Worm (Caenorhabditis elegans): ENCODE data around the gene C18D11.3.

C18D11.3 gene

DNA sequence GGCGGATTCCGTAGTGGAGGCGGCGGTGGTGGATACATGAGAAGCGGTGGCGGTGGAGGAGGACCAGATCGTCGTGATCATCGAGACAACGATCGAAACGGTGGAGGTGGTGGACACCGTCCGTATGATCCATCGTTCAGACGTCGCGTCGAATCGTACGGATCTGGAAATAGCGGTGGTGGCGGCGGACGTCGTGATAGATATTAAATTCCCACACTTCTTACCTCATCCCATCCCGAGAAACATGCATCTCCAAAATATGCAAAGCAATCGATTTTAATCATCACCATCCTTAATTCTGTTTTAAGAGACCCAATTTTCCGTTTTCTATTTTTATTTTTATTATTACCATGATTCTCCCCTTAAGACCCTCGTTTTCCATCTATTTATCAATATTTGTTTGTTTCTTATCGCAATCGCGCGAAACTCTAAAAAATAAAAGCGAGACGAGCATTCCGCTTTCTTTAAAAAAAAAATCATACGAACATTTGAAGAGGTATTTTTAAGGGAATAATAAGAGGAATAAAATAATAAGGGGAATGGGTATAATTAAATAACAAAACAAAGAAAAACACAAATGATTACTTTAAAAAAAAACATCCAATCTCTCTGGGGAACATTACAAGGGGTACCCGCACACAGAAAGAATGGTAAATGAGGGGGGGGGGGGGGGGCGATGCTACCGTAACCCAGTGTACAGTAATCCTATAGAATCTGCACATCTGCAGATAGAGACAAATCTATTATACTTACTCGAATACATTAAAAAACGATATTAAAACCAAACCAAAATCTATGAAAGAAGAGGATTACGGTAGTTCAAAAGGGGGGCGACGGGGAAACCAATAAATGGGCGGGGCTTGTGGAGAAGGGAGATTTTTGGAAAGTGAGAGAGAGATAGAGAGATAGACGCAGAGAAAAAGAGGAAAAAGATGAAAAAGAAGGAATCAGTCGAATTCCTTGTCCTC is 7.6 kb downstream of the C18D11.3 start:
- TF ChIP-seq dao-5 (tag; optimal IDR thresholded peaks at IDR 0.05), result peak; percentile 60
- TF ChIP-seq W03F9.2 (tag; optimal IDR thresholded peaks at IDR 0.05), result no peak

DNA sequence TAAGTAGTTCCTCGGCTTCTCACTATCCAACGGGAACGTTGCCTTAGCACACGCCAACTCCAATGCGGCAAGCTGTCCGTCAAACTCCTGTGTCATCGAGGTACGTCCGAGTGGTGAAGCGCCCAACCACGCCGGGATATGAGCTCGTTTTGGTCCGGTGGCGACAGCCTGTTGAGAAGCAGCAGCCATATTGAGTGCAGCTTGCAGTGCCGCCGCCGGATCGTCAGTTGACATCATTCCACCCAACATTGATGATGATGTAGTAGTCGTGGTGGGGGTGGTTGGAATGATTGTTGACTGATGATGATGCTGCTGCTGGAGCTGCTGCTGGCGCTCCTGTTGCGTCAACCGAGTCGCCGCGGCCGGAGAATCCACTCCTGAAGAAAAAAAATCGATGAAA is 10.2 kb downstream of the C18D11.3 start:
- no peak for TF ChIP-seq him-1 (tag; optimal IDR thresholded peaks at IDR 0.05)
- TF ChIP-seq W03F9.2 (tag; optimal IDR thresholded peaks at IDR 0.05), result no peak
- no peak for TF ChIP-seq dao-5 (tag; optimal IDR thresholded peaks at IDR 0.05)

DNA sequence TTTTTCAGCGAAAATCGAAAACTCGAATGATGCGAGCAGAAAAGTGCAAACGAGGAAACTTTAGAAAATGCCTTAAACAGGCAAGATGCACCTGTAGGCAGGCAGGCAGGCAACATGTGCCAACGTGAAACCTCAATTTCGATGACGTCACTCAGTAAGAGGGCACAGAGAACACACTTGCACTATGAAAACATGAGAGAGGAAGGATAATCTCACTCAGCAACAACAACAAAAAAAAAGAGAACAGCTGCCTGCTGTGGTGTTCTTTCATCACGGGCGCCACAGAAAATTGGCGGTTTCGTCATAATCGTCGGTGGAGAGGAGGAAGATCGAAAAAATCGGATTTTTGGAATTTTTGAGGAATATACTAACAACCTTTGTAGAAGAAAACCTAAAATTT is 10.9 kb downstream of the C18D11.3 start:
- TF ChIP-seq W03F9.2 (tag; optimal IDR thresholded peaks at IDR 0.05), result no peak
- TF ChIP-seq him-1 (tag; optimal IDR thresholded peaks at IDR 0.05), result no peak
- no peak for TF ChIP-seq dao-5 (tag; optimal IDR thresholded peaks at IDR 0.05)

DNA sequence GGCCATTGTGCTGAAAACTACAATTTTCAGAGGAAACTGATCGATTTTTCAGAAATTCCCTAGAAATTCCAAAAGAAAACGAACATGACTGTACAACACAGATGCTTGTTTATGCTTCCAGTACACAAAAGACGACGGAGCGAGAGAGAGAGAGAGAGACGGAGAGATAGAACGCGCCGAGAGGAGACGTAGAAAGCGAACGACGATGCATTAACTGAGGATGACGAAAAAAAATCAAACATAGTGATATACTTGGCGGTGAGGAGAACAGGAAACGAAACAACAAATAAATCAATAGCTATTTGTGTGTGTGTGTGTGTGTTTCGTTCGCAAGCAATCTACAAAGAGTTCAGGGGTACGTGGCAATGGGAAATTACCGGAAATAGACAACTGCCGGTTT is 11.5 kb downstream of the C18D11.3 start:
- TF ChIP-seq him-1 (tag; optimal IDR thresholded peaks at IDR 0.05), result no peak
- TF ChIP-seq W03F9.2 (tag; optimal IDR thresholded peaks at IDR 0.05), result peak; percentile 46

DNA sequence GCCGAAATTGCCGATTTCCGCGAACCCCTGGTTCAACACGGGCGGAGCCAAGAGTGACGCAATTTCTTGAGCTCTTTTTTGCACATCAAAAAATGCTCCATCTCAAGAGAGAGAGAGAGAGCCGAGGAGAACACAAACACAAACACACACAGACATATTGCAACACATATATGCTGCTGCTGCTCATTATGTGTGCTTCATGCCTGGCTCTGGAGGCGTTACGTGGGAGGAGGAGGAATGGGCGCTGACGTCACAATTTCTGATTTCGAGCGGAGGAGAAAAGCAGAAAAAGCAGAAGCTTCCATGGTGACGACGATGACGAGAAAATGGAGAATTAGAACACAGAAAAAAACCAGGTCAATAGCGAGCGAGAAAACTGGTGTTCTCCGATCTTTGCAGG is 12.8 kb downstream of the C18D11.3 start:
- no peak for TF ChIP-seq him-1 (tag; optimal IDR thresholded peaks at IDR 0.05)
- no peak for TF ChIP-seq W03F9.2 (tag; optimal IDR thresholded peaks at IDR 0.05)
- no peak for TF ChIP-seq dao-5 (tag; optimal IDR thresholded peaks at IDR 0.05)

DNA sequence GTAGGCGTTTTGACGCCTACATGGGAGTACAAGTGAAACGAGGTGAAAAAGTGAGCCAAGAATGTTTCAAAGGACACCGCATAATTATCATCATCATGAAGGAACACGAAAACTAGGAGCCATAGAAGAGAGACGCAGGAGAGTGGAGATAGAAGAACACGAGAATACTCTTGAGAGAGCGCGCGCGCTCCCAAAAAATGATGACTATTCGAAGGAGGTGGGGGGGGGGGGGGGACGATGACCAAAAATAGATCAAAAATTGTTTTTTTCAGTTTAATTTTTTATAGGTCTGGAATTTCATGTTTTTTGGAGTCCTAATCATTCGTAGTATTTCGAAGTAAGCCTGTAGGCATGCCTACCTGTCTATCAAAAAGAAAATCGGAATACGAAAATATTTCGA is 13.5 kb downstream of the C18D11.3 start:
- TF ChIP-seq dao-5 (tag; optimal IDR thresholded peaks at IDR 0.05) (no peak), W03F9.2 (tag; optimal IDR thresholded peaks at IDR 0.05) (no peak), him-1 (tag; optimal IDR thresholded peaks at IDR 0.05) (no peak)

DNA sequence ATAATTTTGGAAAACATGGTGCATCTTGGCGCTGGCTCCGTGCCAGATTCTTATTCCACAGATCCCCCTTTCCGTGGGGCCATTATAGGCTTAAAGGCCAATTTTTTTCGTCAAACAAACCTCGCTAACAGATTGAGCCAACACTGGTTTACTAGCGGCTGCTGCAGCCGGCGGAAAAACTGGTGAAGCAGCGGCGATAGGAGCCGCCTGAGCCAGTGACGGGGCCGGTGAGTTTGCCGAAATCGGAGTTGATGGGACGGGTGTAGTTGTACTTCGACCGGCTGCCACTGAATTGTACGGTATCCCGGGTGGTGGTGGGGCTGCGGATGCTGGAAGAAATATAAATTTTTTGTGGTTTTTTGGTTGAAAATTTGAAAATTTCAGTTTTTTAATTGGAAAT is 18.5 kb downstream of the C18D11.3 start:
- TF ChIP-seq dao-5 (tag; optimal IDR thresholded peaks at IDR 0.05) (no peak), him-1 (tag; optimal IDR thresholded peaks at IDR 0.05) (no peak), W03F9.2 (tag; optimal IDR thresholded peaks at IDR 0.05) (no peak)

DNA sequence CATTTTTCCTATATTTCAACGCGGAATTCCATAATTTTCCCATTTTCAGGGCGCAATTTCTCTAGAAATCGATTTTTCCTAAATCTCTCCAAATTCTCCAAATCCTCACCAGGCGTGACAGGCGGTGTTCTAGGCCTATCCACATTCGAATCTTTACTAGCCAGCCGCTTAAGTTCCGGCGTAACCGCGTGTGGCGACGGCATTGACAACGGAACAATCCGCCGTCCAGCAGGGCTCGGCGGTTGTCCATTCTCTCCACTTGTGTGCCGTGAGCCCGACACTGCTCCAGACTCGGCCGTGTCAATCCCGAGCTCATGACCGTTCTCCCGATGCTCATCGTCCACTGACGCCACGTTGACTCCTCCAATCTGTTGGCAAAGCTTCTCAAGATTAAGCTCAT is 19.8 kb downstream of the C18D11.3 start:
- no peak for TF ChIP-seq him-1 (tag; optimal IDR thresholded peaks at IDR 0.05)
- no peak for TF ChIP-seq W03F9.2 (tag; optimal IDR thresholded peaks at IDR 0.05)
- no peak for TF ChIP-seq dao-5 (tag; optimal IDR thresholded peaks at IDR 0.05)

DNA sequence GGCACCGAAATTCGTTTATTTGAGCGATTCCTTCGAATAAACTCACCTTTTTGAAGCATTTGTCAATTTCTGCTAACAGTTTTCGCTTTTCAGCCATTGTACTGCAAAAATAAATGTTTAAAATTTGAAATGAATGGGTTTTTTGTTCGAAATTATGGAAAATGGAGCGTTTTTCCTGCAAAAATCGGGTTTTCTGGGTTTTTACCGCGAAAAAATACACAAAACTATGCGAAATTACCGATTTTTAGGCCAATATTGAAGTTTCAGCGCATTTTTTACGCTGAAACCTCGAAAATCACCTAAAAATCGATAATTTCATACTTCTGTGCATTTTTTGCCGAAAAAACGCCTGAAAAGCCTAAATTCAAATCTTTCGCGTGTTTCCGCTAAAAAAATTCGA is 23.1 kb downstream of the C18D11.3 start, which contains the start of gene ntl-3:
Gene ntl-3, minus strand, starts transcription at position 101 of the 400 bp plus-strand sequence.
- no peak for TF ChIP-seq dao-5 (tag; optimal IDR thresholded peaks at IDR 0.05)

DNA sequence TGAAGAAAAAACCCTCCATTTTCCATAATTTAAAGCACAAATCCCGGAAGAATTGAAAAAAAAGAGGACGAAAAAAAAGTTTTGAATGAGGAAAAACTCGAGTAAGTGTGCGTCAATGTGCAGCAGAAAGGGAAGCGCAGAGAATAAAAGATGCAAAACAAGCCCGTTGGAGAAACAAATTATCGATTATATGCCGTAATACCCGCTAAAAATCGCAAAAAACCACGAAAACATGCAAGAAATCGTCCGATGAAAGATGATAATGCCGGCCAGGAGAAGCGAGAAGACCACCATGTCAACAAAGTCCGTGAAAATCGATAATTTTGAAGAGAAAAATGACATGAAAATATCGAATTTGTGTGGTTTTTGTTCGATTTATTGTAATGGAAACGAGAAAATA is 23.8 kb downstream of the C18D11.3 start:
- TF ChIP-seq him-1 (tag; optimal IDR thresholded peaks at IDR 0.05) (no peak), W03F9.2 (tag; optimal IDR thresholded peaks at IDR 0.05) (no peak), dao-5 (tag; optimal IDR thresholded peaks at IDR 0.05) (no peak)

DNA sequence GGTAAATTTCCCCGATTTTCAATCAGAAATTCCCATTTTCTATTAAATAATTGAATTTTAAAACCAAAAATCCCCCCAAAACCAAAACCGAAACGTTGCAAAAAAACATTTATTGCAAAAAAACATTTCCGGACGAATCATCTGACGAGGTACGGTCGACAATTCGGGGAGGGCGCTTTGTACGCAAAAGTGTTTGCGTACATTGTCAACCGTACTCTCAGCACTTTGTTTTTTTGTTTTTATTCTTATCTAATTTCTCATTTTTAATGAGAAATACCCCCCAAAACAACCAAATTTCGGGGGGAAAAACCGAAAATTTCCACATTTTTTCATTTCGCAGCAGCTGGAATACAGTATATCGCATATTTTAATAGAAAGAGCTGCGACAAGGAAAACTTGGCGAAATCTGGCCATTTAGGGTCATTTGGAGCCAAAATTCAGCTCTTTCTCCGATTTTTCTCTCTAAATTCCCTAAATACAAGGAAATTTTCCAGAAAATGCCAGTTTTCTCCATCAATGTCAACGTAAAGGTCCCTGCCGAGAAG is 24.5 kb downstream of the C18D11.3 start, which contains the start of gene mif-1:
Gene mif-1, plus strand, starts transcription at position 495 of the 545 bp plus-strand sequence.
- peak; percentile 43 for TF ChIP-seq W03F9.2 (tag; optimal IDR thresholded peaks at IDR 0.05)
- no peak for TF ChIP-seq dao-5 (tag; optimal IDR thresholded peaks at IDR 0.05)
- TF ChIP-seq him-1 (tag; optimal IDR thresholded peaks at IDR 0.05), result no peak

DNA sequence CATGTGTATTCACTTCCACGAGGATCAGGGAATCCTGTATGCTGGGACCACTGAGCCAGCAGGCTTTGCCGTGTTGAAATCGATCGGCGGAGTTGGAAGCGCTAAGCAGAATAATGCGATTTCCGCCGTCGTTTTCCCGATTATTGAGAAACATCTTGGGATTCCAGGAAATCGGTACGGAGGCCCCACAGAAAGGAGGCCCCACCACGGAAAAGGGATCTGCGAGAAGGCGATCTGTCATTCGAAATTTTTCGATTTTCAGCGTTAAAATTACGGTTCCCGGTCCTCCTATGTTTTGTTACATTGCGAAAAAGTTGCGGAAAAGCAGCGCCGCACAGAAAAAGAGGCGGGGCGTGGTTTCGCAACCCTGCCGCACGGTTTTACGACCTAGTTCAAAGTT is 25.1 kb downstream of the C18D11.3 start:
- no peak for TF ChIP-seq W03F9.2 (tag; optimal IDR thresholded peaks at IDR 0.05)
- TF ChIP-seq him-1 (tag; optimal IDR thresholded peaks at IDR 0.05), result no peak
- TF ChIP-seq dao-5 (tag; optimal IDR thresholded peaks at IDR 0.05), result no peak

DNA sequence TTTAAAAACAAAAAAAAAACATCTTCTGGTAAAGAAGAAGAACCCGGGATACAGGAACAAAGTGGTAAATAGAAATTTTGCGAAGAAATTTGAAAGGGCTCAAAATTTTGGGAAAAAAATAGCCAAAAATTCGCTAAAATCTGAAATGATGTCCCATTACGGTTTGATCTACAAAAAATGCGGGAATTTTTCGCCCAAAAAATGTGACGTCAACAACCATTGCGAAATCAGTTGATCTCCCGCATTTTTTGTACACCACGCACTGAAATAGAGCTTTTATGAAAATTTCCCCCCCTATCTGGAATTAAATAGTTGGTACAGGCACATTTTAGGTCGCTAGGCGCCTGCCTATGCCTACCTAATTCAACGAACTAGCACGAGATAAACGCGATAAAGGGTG is 26.3 kb downstream of the C18D11.3 start:
- TF ChIP-seq him-1 (tag; optimal IDR thresholded peaks at IDR 0.05), result no peak
- TF ChIP-seq dao-5 (tag; optimal IDR thresholded peaks at IDR 0.05), result no peak

DNA sequence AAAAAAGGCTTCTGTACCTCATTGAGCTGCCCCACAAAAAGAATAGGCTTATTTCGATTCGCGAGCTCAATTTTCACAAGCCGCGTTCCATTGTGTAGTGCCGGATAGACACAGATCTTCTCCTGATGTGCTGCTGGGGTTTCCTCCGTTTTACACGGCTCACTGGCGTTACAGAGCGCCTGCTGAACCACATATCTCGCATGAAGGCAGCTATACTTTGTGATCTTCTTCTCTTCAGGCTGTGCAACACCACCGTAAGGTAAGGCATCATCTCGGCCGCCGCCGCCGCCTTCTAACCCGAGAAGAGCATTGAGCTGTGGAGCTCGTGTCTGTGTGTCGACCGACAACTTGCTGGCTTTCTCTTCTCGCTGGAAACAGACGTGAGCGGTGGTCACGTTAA is 30.3 kb downstream of the C18D11.3 start:
- TF ChIP-seq dao-5 (tag; optimal IDR thresholded peaks at IDR 0.05), result no peak

DNA sequence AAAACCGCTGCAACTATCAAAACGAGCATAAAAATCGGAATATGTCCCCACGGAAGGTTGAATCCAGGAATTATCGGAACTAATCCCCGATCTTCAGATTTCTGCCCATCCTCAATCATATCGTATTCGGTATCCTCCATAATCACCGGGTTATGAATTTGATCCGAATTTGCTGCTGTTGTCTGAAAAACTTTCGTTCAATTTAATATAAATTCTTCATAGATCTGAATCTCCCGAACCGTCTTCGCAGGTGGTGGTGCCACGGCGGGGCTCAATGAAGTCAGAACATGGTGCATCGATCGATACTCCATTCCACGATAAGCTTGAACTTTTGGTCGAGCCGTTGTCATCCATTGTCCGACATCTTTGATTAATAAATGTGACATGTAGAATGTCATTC is 33.6 kb downstream of the C18D11.3 start:
- no peak for TF ChIP-seq W03F9.2 (tag; optimal IDR thresholded peaks at IDR 0.05)
- no peak for TF ChIP-seq dao-5 (tag; optimal IDR thresholded peaks at IDR 0.05)
- no peak for TF ChIP-seq him-1 (tag; optimal IDR thresholded peaks at IDR 0.05)

Data from whole organism, L4/young adult.